Worm (Caenorhabditis elegans) whole organism, early embryonic: ENCODE data around the gene fbxc-25.

Experiments
- aly-1 ChIP-seq: sonication (generic microtip); optimal IDR thresholded peaks from 2 replicates; lab custom pipeline; 2016; ENCODE audit warnings: missing genetic modification characterization, missing compliant biosample characterization
- ceh-13 ChIP-seq: fragments of 200-800 bp; sonication (Bioruptor generic); optimal IDR thresholded peaks from 2 replicates; lab custom pipeline; 2018; ENCODE audit warnings: mild to moderate bottlenecking, missing genetic modification characterization, missing compliant biosample characterization
- flt-1 ChIP-seq: fragments of 200-800 bp; sonication (Bioruptor generic); IDR thresholded peaks from 2 replicates; pipeline ENCODE4 v1.3.6; 2022; ENCODE audit warnings: missing genetic modification characterization, missing compliant biosample characterization
- sea-1 ChIP-seq: fragments of 200-800 bp; sonication (Bioruptor generic); conservative IDR thresholded peaks from 2 replicates; pipeline ENCODE4 v1.3.6; 2022; ENCODE audit warnings: missing genetic modification characterization, missing compliant biosample characterization
- tbx-37 ChIP-seq: fragments of 200-800 bp; sonication (Bioruptor generic); conservative IDR thresholded peaks from 2 replicates; pipeline ENCODE4 v1.3.6; 2022; ENCODE audit warnings: missing genetic modification reagents, missing genetic modification characterization, missing compliant biosample characterization

- TF ChIP-seq flt-1, result no peak
- TF ChIP-seq sea-1 (GFP tag; lab: Robert Waterston, UW), result no peak
- TF ChIP-seq tbx-37 (GFP tag; lab: Robert Waterston, UW), result no peak
- no peak for TF ChIP-seq ceh-13 (GFP tag; lab: Kevin White, UChicago)
- no peak for TF ChIP-seq aly-1
These were observed 16.7 kb upstream of the fbxc-25 start, which contains the start of the genes trim-21 and B0281.1 for ce11 chrII:2312747-2313146.
